Worm (Caenorhabditis elegans) whole organism, early embryonic: ENCODE results near the gene Y54G2A.49.

ENCODE experiments used
- B0310.2 ChIP-seq: sonication (generic microtip); optimal IDR thresholded peaks from 2 replicates; lab custom pipeline; 2016; ENCODE audit warnings: mild to moderate bottlenecking, missing genetic modification characterization, missing compliant biosample characterization
- F13C5.2 ChIP-seq: sonication (generic microtip); optimal IDR thresholded peaks from 2 replicates; lab custom pipeline; 2017; ENCODE audit warnings: mild to moderate bottlenecking, missing genetic modification characterization, inconsistent platforms, missing compliant biosample characterization
- aly-1 ChIP-seq: sonication (generic microtip); optimal IDR thresholded peaks from 2 replicates; lab custom pipeline; 2016; ENCODE audit warnings: missing genetic modification characterization, missing compliant biosample characterization
- ama-1 ChIP-seq: fragments of 150-350 bp; optimal IDR thresholded peaks from 2 replicates; lab custom pipeline; 2014
- ceh-13 ChIP-seq: fragments of 200-800 bp; sonication (Bioruptor generic); optimal IDR thresholded peaks from 2 replicates; lab custom pipeline; 2018; ENCODE audit warnings: mild to moderate bottlenecking, missing genetic modification characterization, missing compliant biosample characterization
- ceh-36 ChIP-seq: sonication (generic microtip); optimal IDR thresholded peaks from 2 replicates; lab custom pipeline; 2016; ENCODE audit warnings: missing genetic modification characterization, inconsistent platforms, missing compliant biosample characterization
- ets-7 ChIP-seq: sonication (generic microtip); optimal IDR thresholded peaks from 2 replicates; lab custom pipeline; 2016; ENCODE audit warnings: missing genotype, missing genetic modification characterization, missing compliant biosample characterization
- flt-1 ChIP-seq: fragments of 200-800 bp; sonication (Bioruptor generic); IDR thresholded peaks from 2 replicates; pipeline ENCODE4 v1.3.6; 2022; ENCODE audit warnings: missing genetic modification characterization, missing compliant biosample characterization
- hmbx-1 ChIP-seq: sonication (generic microtip); optimal IDR thresholded peaks from 2 replicates; lab custom pipeline; 2016; ENCODE audit warnings: mild to moderate bottlenecking, missing genetic modification characterization, missing compliant biosample characterization
- hmg-4 ChIP-seq: fragments of 200-800 bp; sonication (Bioruptor generic); optimal IDR thresholded peaks from 2 replicates; lab custom pipeline; 2018; ENCODE audit warnings: mild to moderate bottlenecking, missing genetic modification characterization, missing compliant biosample characterization
- hnd-1 ChIP-seq: sonication (generic microtip); optimal IDR thresholded peaks from 2 replicates; lab custom pipeline; 2016; ENCODE audit warnings: missing genetic modification characterization, missing compliant biosample characterization
- pes-1 ChIP-seq: fragments of 200-800 bp; sonication (Bioruptor generic); IDR thresholded peaks from 2 replicates; pipeline ENCODE4 v1.3.6; 2022; ENCODE audit warnings: missing genetic modification reagents, missing genetic modification characterization, missing compliant biosample characterization
- scrt-1 ChIP-seq: fragments of 200-800 bp; sonication (Bioruptor generic); IDR thresholded peaks from 2 replicates; pipeline ENCODE4 v1.3.6; 2022; ENCODE audit warnings: missing genetic modification characterization, missing compliant biosample characterization
- sea-1 ChIP-seq: fragments of 200-800 bp; sonication (Bioruptor generic); conservative IDR thresholded peaks from 2 replicates; pipeline ENCODE4 v1.3.6; 2022; ENCODE audit warnings: missing genetic modification characterization, missing compliant biosample characterization
- tbx-11 ChIP-seq: fragments of 200-800 bp; sonication (Bioruptor generic); IDR thresholded peaks from 2 replicates; pipeline ENCODE4 v1.3.6; 2022; ENCODE audit warnings: missing genetic modification characterization, missing compliant biosample characterization
- tbx-37 ChIP-seq: fragments of 200-800 bp; sonication (Bioruptor generic); conservative IDR thresholded peaks from 2 replicates; pipeline ENCODE4 v1.3.6; 2022; ENCODE audit warnings: missing genetic modification reagents, missing genetic modification characterization, missing compliant biosample characterization
- tra-4 ChIP-seq: sonication (generic microtip); optimal IDR thresholded peaks from 2 replicates; lab custom pipeline; 2017; ENCODE audit warnings: missing genetic modification characterization, missing compliant biosample characterization

Y54G2A.49 gene

DNA sequence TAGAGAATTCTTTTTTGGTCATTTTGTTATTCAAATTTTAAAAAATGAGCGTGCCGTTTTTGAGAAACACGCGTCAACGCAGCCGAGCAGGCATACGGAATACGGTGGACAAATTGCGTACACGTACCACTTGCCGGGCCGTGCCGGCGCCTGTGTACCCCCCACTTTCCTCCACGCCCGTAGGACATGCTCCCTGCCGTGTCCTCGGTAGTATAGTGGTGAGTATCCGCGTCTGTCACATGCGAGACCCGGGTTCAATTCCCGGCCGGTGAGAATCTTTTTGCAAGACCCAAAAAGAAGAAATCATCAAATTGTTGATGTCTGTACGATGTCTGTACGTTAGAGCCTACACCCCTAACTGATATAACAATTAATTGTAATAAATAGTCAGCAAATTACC is 44.9 kb downstream of the Y54G2A.49 start:
- TF ChIP-seq flt-1 (GFP tag; lab: Robert Waterston, UW) = 0 out of 2 replicates have a peak, but pooled peaks have one; percentile 27
- peak; percentile 42; the same call in 1 of the 2 replicates for TF ChIP-seq scrt-1 (GFP tag; lab: Robert Waterston, UW)
- 0 out of 2 replicates have a peak, but pooled peaks have one; percentile 22 for TF ChIP-seq pes-1 (GFP tag; lab: Robert Waterston, UW)
- no peak for TF ChIP-seq aly-1 (tag; lab: Kevin White, UChicago)
- no peak for TF ChIP-seq hmbx-1 (tag; lab: Kevin White, UChicago)

DNA sequence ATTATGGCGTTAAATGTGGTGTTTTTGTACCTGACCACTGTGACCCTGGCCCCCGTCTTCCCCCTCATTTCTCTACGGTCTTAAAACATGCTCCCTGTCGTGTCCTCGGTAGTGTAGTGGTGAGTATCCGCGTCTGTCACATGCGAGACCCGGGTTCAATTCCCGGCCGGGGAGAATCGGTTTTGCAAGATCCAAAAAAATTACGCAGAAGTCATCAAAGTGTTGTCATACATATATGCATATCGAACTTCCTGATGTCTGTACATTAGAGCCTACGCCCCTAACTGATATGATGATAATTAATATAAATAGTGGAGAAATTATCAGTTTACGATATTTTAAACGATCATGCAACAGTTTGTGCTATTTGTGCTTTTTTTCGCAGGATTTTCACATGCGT is 47.5 kb downstream of the Y54G2A.49 start, which contains the start of gene Y54G2A.45:
Gene Y54G2A.45 (plus strand): TSS at position 333 of the 400 bp plus-strand sequence.
- no peak for TF ChIP-seq F13C5.2 (tag; lab: Kevin White, UChicago)
- peak; percentile 30 for TF ChIP-seq tra-4 (tag; lab: Kevin White, UChicago)
- peak; percentile 64; the same call in 1 of the 2 replicates for TF ChIP-seq tbx-37 (GFP tag; lab: Robert Waterston, UW)
- peak; percentile 88 for TF ChIP-seq sea-1 (GFP tag; lab: Robert Waterston, UW)
- TF ChIP-seq tbx-11 (GFP tag; lab: Robert Waterston, UW) = peak; percentile 81
- peak; percentile 88 for TF ChIP-seq pes-1 (GFP tag; lab: Robert Waterston, UW)
- TF ChIP-seq B0310.2 = peak; percentile 81
- TF ChIP-seq hmg-4 (GFP tag; lab: Kevin White, UChicago) = peak; percentile 87
- peak; percentile 80 for TF ChIP-seq ceh-13 (GFP tag; lab: Kevin White, UChicago)
- peak; percentile 82 for TF ChIP-seq scrt-1 (GFP tag; lab: Robert Waterston, UW)
- peak; percentile 85 for TF ChIP-seq flt-1 (GFP tag; lab: Robert Waterston, UW)
- peak; percentile 67 for TF ChIP-seq ceh-36
- peak; percentile 69 for TF ChIP-seq hnd-1 (tag; lab: Kevin White, UChicago)
- TF ChIP-seq ama-1 (lab: Kevin White, UChicago) = no peak
- peak; percentile 49 for TF ChIP-seq hmbx-1 (tag; lab: Kevin White, UChicago)
- peak; percentile 65 for TF ChIP-seq aly-1 (tag; lab: Kevin White, UChicago)
- peak; percentile 37 for TF ChIP-seq ets-7 (tag; lab: Kevin White, UChicago)

DNA sequence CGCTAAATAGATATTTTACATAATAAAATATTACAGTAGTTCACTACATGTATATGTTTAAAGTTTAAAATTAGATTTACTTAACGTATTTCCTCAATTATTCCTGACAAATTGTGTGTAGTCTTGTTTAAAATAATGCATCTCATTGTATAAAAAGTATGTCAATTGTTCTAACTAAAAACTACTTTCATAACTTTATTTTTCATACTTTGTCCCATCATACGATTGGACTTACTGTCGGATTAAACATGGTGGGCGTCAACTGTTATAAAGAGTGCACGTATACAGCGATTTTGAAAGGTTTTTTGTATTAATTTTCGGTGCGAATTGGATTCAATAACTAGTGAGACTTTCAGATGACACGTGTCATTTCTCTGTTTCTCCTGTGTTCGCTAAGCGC is 49.4 kb downstream of the Y54G2A.49 start, which contains the start of gene Y54G2A.32:
Gene Y54G2A.32 (plus strand): TSS at position 301 of the 400 bp plus-strand sequence.
- no peak for TF ChIP-seq scrt-1 (GFP tag; lab: Robert Waterston, UW)
- no peak for TF ChIP-seq ceh-13 (GFP tag; lab: Kevin White, UChicago)
- TF ChIP-seq sea-1 (GFP tag; lab: Robert Waterston, UW) = no peak
- no peak for TF ChIP-seq ceh-36
- no peak for TF ChIP-seq F13C5.2 (tag; lab: Kevin White, UChicago)
- no peak for TF ChIP-seq hmbx-1 (tag; lab: Kevin White, UChicago)
- no peak for TF ChIP-seq hnd-1 (tag; lab: Kevin White, UChicago)
- no peak for TF ChIP-seq pes-1 (GFP tag; lab: Robert Waterston, UW)
- no peak for TF ChIP-seq tbx-11 (GFP tag; lab: Robert Waterston, UW)
- TF ChIP-seq flt-1 (GFP tag; lab: Robert Waterston, UW) = no peak
- TF ChIP-seq hmg-4 (GFP tag; lab: Kevin White, UChicago) = no peak

DNA sequence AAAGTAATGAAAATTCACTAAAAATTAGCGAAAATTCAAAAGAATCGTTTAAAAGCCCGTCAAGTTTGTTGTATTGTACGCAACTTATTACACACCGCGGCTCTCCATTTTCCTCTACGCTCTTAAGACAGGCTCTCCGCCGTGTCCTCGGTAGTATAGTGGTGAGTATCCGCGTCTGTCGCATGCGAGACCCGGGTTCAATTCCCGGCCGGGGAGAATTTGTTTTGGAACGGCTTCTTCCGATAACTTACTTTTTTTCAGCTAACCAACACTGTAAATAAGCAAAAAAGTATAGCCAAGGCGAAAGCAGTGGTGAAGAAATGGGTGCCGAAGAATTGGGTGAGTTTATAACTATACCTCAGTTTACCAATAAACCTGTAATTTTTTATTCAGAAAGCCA is 50.9 kb downstream of the Y54G2A.49 start:
- TF ChIP-seq hmg-4 (GFP tag; lab: Kevin White, UChicago) (peak; percentile 46), ets-7 (tag; lab: Kevin White, UChicago) (no peak), tbx-11 (GFP tag; lab: Robert Waterston, UW) (0 out of 2 replicates have a peak, but pooled peaks have one; percentile 53), ceh-13 (GFP tag; lab: Kevin White, UChicago) (peak; percentile 37), sea-1 (GFP tag; lab: Robert Waterston, UW) (0 out of 2 replicates have a peak, but pooled peaks have one; percentile 40), tbx-37 (GFP tag; lab: Robert Waterston, UW) (peak; percentile 38; the same call in 1 of the 2 replicates), hmbx-1 (tag; lab: Kevin White, UChicago) (no peak), pes-1 (GFP tag; lab: Robert Waterston, UW) (peak; percentile 72), tra-4 (tag; lab: Kevin White, UChicago) (no peak), ama-1 (lab: Kevin White, UChicago) (no peak), hnd-1 (tag; lab: Kevin White, UChicago) (peak; percentile 14), flt-1 (GFP tag; lab: Robert Waterston, UW) (peak; percentile 70), F13C5.2 (tag; lab: Kevin White, UChicago) (no peak), ceh-36 (peak; percentile 50), scrt-1 (GFP tag; lab: Robert Waterston, UW) (peak; percentile 78), B0310.2 (peak; percentile 22), aly-1 (tag; lab: Kevin White, UChicago) (peak; percentile 5)
